Fruit fly (Drosophila melanogaster): ENCODE results near the gene CG13862.

- TF ChIP-seq Hr96 (GFP tag; optimal IDR thresholded peaks at IDR 0.05) (no peak), CG7045 (GFP tag; optimal IDR thresholded peaks at IDR 0.05) (no peak), CG14711 (tag; optimal IDR thresholded peaks at IDR 0.05) (no peak), kay (GFP tag; ENCODE audit: borderline replicate concordance) (no peak), ovo (GFP tag; optimal IDR thresholded peaks at IDR 0.05) (no peak), CG11617 (GFP tag; optimal IDR thresholded peaks at IDR 0.05) (no peak), bab1 (GFP tag; optimal IDR thresholded peaks at IDR 0.05) (no peak), cnc (optimal IDR thresholded peaks at IDR 0.05) (no peak)
These were observed 43.5 kb upstream of the CG13862 start for dm6 chr3R:22288305-22288704.

Measured in whole organism, adult.